Fruit fly (Drosophila melanogaster): ENCODE measurements around the gene Ada.

The Ada gene

dm6 chr3R:9064874-9065273 lies at the start of gene Ada, which contains the start of gene beag (continued):
- TF ChIP-seq gt (GFP tag; IDR thresholded peaks at IDR 0.05) (no peak), CG10959 (GFP tag; IDR thresholded peaks at IDR 0.05) (no peak), Dip3 (GFP tag; optimal IDR thresholded peaks at IDR 0.05) (no peak), CG2199 (GFP tag; IDR thresholded peaks at IDR 0.05) (no peak), Dll (GFP tag; IDR thresholded peaks at IDR 0.05; ENCODE audit: partially characterized antibody) (peak; percentile 64; the same call in 2 of the 4 replicates), Nf-YC (tag; optimal IDR thresholded peaks at IDR 0.05) (peak; percentile 38), CG14860 (GFP tag; IDR thresholded peaks at IDR 0.05; ENCODE audit: partially characterized antibody) (peak; percentile 34; the same call in 1 of the 3 replicates), Dp (GFP tag; optimal IDR thresholded peaks at IDR 0.05) (peak; percentile 58), zen (tag; optimal IDR thresholded peaks at IDR 0.05) (peak; percentile 66), CG11085 (GFP tag; IDR thresholded peaks at IDR 0.05) (no peak), Kr (GFP tag; optimal IDR thresholded peaks at IDR 0.05) (no peak), repo (GFP tag; optimal IDR thresholded peaks at IDR 0.05) (no peak), CG12071 (GFP tag; optimal IDR thresholded peaks at IDR 0.05) (no peak), CG9817 (tag; optimal IDR thresholded peaks at IDR 0.05) (peak; percentile 32), crol (GFP tag; IDR thresholded peaks at IDR 0.05) (no peak), CG10321 (GFP tag; IDR thresholded peaks at IDR 0.05) (no peak), CG13775 (GFP tag; optimal IDR thresholded peaks at IDR 0.05) (peak; percentile 17), CG6683 (GFP tag; optimal IDR thresholded peaks at IDR 0.05) (no peak), ap (GFP tag; IDR thresholded peaks at IDR 0.05) (no peak), org-1 (GFP tag; optimal IDR thresholded peaks at IDR 0.05) (no peak), ci (GFP tag; IDR thresholded peaks at IDR 0.05) (no peak), dysf (GFP tag; IDR thresholded peaks at IDR 0.05) (peak; percentile 55; the same call in 2 of the 3 replicates), sima (GFP tag; optimal IDR thresholded peaks at IDR 0.05) (no peak), HmgZ (tag; optimal IDR thresholded peaks at IDR 0.05) (peak; percentile 70), CG10462 (GFP tag; optimal IDR thresholded peaks at IDR 0.05) (peak; percentile 52), HmgD (GFP tag; optimal IDR thresholded peaks at IDR 0.05) (peak; percentile 9), Scr (GFP tag; IDR thresholded peaks at IDR 0.05; ENCODE audit: partially characterized antibody) (peak; percentile 55), Jarid2 (GFP tag; optimal IDR thresholded peaks at IDR 0.05) (no peak), Six4 (GFP tag; optimal IDR thresholded peaks at IDR 0.05) (no peak), CG12942 (GFP tag; optimal IDR thresholded peaks at IDR 0.05) (no peak), CG4360 (GFP tag; IDR thresholded peaks at IDR 0.05) (no peak), rib (GFP tag; IDR thresholded peaks at IDR 0.05) (no peak), ewg (GFP tag; optimal IDR thresholded peaks at IDR 0.05) (no peak), tx (GFP tag; optimal IDR thresholded peaks at IDR 0.05) (peak; percentile 38), BtbVII (GFP tag; optimal IDR thresholded peaks at IDR 0.05) (no peak), trh (GFP tag; optimal IDR thresholded peaks at IDR 0.05) (no peak), pita (GFP tag; optimal IDR thresholded peaks at IDR 0.05) (no peak), CG8478 (optimal IDR thresholded peaks at IDR 0.05) (no peak), CG18011 (GFP tag; optimal IDR thresholded peaks at IDR 0.05) (peak; percentile 40), az2 (GFP tag; optimal IDR thresholded peaks at IDR 0.05) (peak; percentile 1), B-H1 (GFP tag; IDR thresholded peaks at IDR 0.05) (no peak), Usf (GFP tag; optimal IDR thresholded peaks at IDR 0.05) (no peak), Xbp1 (GFP tag; optimal IDR thresholded peaks at IDR 0.05) (peak; percentile 55), C15 (GFP tag; IDR thresholded peaks at IDR 0.05) (no peak), crp (GFP tag; optimal IDR thresholded peaks at IDR 0.05) (no peak), mld (GFP tag; IDR thresholded peaks at IDR 0.05; ENCODE audit: partially characterized antibody) (no peak), CG11696 (GFP tag; IDR thresholded peaks at IDR 0.05) (no peak), CG33213 (GFP tag; optimal IDR thresholded peaks at IDR 0.05) (no peak), CG8359 (GFP tag; optimal IDR thresholded peaks at IDR 0.05; ENCODE audit: borderline replicate concordance) (no peak), sqz (GFP tag; optimal IDR thresholded peaks at IDR 0.05) (no peak), gcm2 (GFP tag; optimal IDR thresholded peaks at IDR 0.05) (no peak), CG33557 (GFP tag; optimal IDR thresholded peaks at IDR 0.05) (no peak)
